Fruit fly (Drosophila melanogaster) whole organism, prepupa: ENCODE measurements around the gene CG31548.

Experiments used
- Blimp-1 ChIP-seq: fragments of 200-800 bp; sonication (Bioruptor generic); optimal IDR thresholded peaks from 3 replicates; lab custom pipeline; 2017; ENCODE audit warnings: missing biosample characterization, missing genetic modification characterization, mild to moderate bottlenecking, moderate library complexity, missing genetic modification reagents
- CG10669 ChIP-seq: fragments of 200-800 bp; sonication (Bioruptor generic); optimal IDR thresholded peaks from 3 replicates; lab custom pipeline; 2018; ENCODE audit warnings: missing biosample characterization, mild to moderate bottlenecking, missing genetic modification characterization, moderate library complexity
- CG11294 ChIP-seq: fragments of 200-800 bp; sonication (Bioruptor generic); IDR thresholded peaks from 2 replicates; pipeline ENCODE4 v1.3.6; 2022; ENCODE audit warnings: missing biosample characterization, missing genetic modification characterization
- CG11762 ChIP-seq: fragments of 200-800 bp; sonication (Bioruptor generic); optimal IDR thresholded peaks from 3 replicates; lab custom pipeline; 2016; ENCODE audit warnings: missing biosample characterization, missing genetic modification characterization; ENCODE audit not compliant: insufficient read depth
- CG11902 ChIP-seq: fragments of 200-800 bp; sonication (Bioruptor generic); optimal IDR thresholded peaks from 3 replicates; lab custom pipeline; 2016; ENCODE audit warnings: missing biosample characterization, missing genetic modification characterization
- CG15336 ChIP-seq: fragments of 200-800 bp; sonication (Bioruptor generic); IDR thresholded peaks from 2 replicates; pipeline ENCODE4 v1.3.6; 2022; ENCODE audit warnings: missing biosample characterization, missing genetic modification characterization
- CG1621 ChIP-seq: fragments of 200-800 bp; sonication (Bioruptor generic); optimal IDR thresholded peaks from 3 replicates; lab custom pipeline; 2018; ENCODE audit warnings: missing biosample characterization, mild to moderate bottlenecking, missing genetic modification characterization
- CG3032 ChIP-seq: fragments of 200-800 bp; optimal IDR thresholded peaks from 2 replicates; lab custom pipeline; 2019; ENCODE audit warnings: missing biosample characterization, mild to moderate bottlenecking, missing genetic modification characterization, moderate library complexity
- CG31627 ChIP-seq: fragments of 200-800 bp; sonication (Bioruptor generic); optimal IDR thresholded peaks from 3 replicates; lab custom pipeline; 2016; ENCODE audit warnings: missing biosample characterization, missing genetic modification characterization
- CG32006 ChIP-seq: fragments of 200-800 bp; sonication (Bioruptor generic); optimal IDR thresholded peaks from 3 replicates; lab custom pipeline; 2017; ENCODE audit warnings: missing biosample characterization, mild to moderate bottlenecking, missing genetic modification characterization
- CG34406 ChIP-seq: fragments of 200-800 bp; sonication (Bioruptor generic); optimal IDR thresholded peaks from 3 replicates; lab custom pipeline; 2016; ENCODE audit warnings: missing biosample characterization, missing genetic modification characterization
- CG6276 ChIP-seq: fragments of 200-800 bp; sonication (Bioruptor generic); optimal IDR thresholded peaks from 2 replicates; lab custom pipeline; 2017; ENCODE audit warnings: missing biosample characterization, mild to moderate bottlenecking, missing genetic modification characterization
- CG6808 ChIP-seq: fragments of 200-800 bp; sonication (Bioruptor generic); optimal IDR thresholded peaks from 3 replicates; lab custom pipeline; 2017; ENCODE audit warnings: missing biosample characterization, missing genetic modification characterization, mild to moderate bottlenecking, moderate library complexity, missing genetic modification reagents
- CG8632 ChIP-seq: fragments of 200-800 bp; sonication (Bioruptor generic); optimal IDR thresholded peaks from 3 replicates; lab custom pipeline; 2016; ENCODE audit warnings: missing biosample characterization, missing genetic modification characterization
- Eip75B ChIP-seq: fragments of 200-800 bp; sonication (Bioruptor generic); optimal IDR thresholded peaks from 3 replicates; lab custom pipeline; 2016; ENCODE audit warnings: missing biosample characterization, missing genetic modification characterization
- Ets21C ChIP-seq: fragments of 200-800 bp; sonication (Bioruptor generic); optimal IDR thresholded peaks from 3 replicates; lab custom pipeline; 2016; ENCODE audit warnings: missing biosample characterization, missing genetic modification characterization
- Ets96B ChIP-seq: fragments of 200-800 bp; optimal IDR thresholded peaks from 2 replicates; lab custom pipeline; 2019; ENCODE audit warnings: missing biosample characterization, mild to moderate bottlenecking, missing genetic modification characterization, moderate library complexity
- Gug ChIP-seq: fragments of 200-800 bp; sonication (Bioruptor generic); IDR thresholded peaks from 2 replicates; pipeline ENCODE4 v1.3.6; 2022; ENCODE audit warnings: missing biosample characterization, missing genetic modification characterization
- Hr38 ChIP-seq: sonication (Bioruptor generic); optimal IDR thresholded peaks from 2 replicates; lab custom pipeline; 2016; ENCODE audit warnings: missing biosample characterization, missing genetic modification characterization
- Hr39 ChIP-seq: fragments of 200-800 bp; sonication (Bioruptor generic); optimal IDR thresholded peaks from 2 replicates; lab custom pipeline; 2016; ENCODE audit warnings: missing biosample characterization, missing genetic modification characterization
- Hr4 ChIP-seq: fragments of 200-800 bp; sonication (Bioruptor generic); optimal IDR thresholded peaks from 3 replicates; lab custom pipeline; 2016; ENCODE audit warnings: missing biosample characterization, missing genetic modification characterization
- Lpt ChIP-seq: fragments of 200-800 bp; sonication (Bioruptor generic); optimal IDR thresholded peaks from 3 replicates; lab custom pipeline; 2016; ENCODE audit warnings: missing biosample characterization, missing genetic modification characterization
- Met ChIP-seq: fragments of 200-800 bp; sonication (Bioruptor generic); optimal IDR thresholded peaks from 3 replicates; lab custom pipeline; 2016; ENCODE audit warnings: missing biosample characterization, missing genetic modification characterization
- OdsH ChIP-seq: fragments of 200-800 bp; sonication (Bioruptor generic); optimal IDR thresholded peaks from 3 replicates; lab custom pipeline; 2016; ENCODE audit warnings: missing biosample characterization, missing genetic modification characterization
- Smox ChIP-seq: fragments of 200-800 bp; sonication (Bioruptor generic); optimal IDR thresholded peaks from 3 replicates; lab custom pipeline; 2016; ENCODE audit warnings: missing biosample characterization, missing genetic modification characterization
- Sox102F ChIP-seq: fragments of 200-800 bp; sonication (Bioruptor generic); optimal IDR thresholded peaks from 2 replicates; lab custom pipeline; 2016; ENCODE audit warnings: missing biosample characterization, mild to moderate bottlenecking, missing genetic modification characterization
- Sox14 ChIP-seq: fragments of 200-800 bp; sonication (Bioruptor generic); optimal IDR thresholded peaks from 3 replicates; lab custom pipeline; 2016; ENCODE audit warnings: missing biosample characterization, missing genetic modification characterization
- Sox15 ChIP-seq: fragments of 200-800 bp; sonication (Bioruptor generic); optimal IDR thresholded peaks from 3 replicates; lab custom pipeline; 2016; ENCODE audit warnings: missing biosample characterization, missing genetic modification characterization
- achi ChIP-seq: fragments of 200-800 bp; sonication (Bioruptor generic); optimal IDR thresholded peaks from 3 replicates; lab custom pipeline; 2016; ENCODE audit warnings: missing biosample characterization, missing genetic modification characterization
- acj6 ChIP-seq: fragments of 200-800 bp; sonication (Bioruptor generic); optimal IDR thresholded peaks from 3 replicates; lab custom pipeline; 2016; ENCODE audit warnings: missing biosample characterization, missing genetic modification characterization
- cyc ChIP-seq: fragments of 200-800 bp; sonication (Bioruptor generic); optimal IDR thresholded peaks from 3 replicates; lab custom pipeline; 2016; ENCODE audit warnings: missing biosample characterization, missing genetic modification characterization
- dac ChIP-seq: fragments of 200-800 bp; sonication (Bioruptor generic); optimal IDR thresholded peaks from 2 replicates; lab custom pipeline; 2017; ENCODE audit warnings: missing biosample characterization, mild to moderate bottlenecking, missing genetic modification characterization
- dsx ChIP-seq: fragments of 200-800 bp; optimal IDR thresholded peaks from 3 replicates; lab custom pipeline; 2019; ENCODE audit warnings: missing biosample characterization, mild to moderate bottlenecking, missing genetic modification characterization, moderate library complexity; ENCODE audit not compliant: poor library complexity, severe bottlenecking
- eg ChIP-seq: fragments of 200-800 bp; sonication (Bioruptor generic); IDR thresholded peaks from 3 replicates; pipeline ENCODE4 v1.3.6; 2022; ENCODE audit warnings: missing biosample characterization, missing genetic modification characterization
- esn ChIP-seq: fragments of 200-800 bp; sonication (Bioruptor generic); optimal IDR thresholded peaks from 2 replicates; lab custom pipeline; 2016; ENCODE audit warnings: missing biosample characterization, mild to moderate bottlenecking, missing genetic modification characterization, moderate library complexity
- fd59A ChIP-seq: fragments of 200-800 bp; sonication (Bioruptor generic); optimal IDR thresholded peaks from 2 replicates; lab custom pipeline; 2017; ENCODE audit warnings: missing biosample characterization, mild to moderate bottlenecking, missing genetic modification characterization, missing genetic modification reagents
- fkh ChIP-seq: fragments of 200-800 bp; sonication (Bioruptor generic); optimal IDR thresholded peaks from 3 replicates; lab custom pipeline; 2017; ENCODE audit warnings: missing biosample characterization, mild to moderate bottlenecking, missing genetic modification characterization, moderate library complexity
- lz ChIP-seq: fragments of 200-800 bp; sonication (Bioruptor generic); optimal IDR thresholded peaks from 3 replicates; lab custom pipeline; 2016; ENCODE audit warnings: missing biosample characterization, missing genetic modification characterization
- pdm3 ChIP-seq: fragments of 200-800 bp; sonication (Bioruptor generic); optimal IDR thresholded peaks from 3 replicates; lab custom pipeline; 2016; ENCODE audit warnings: missing biosample characterization, missing genetic modification characterization
- salr ChIP-seq, 2 experiments: fragments of 200-800 bp; sonication (Bioruptor generic); optimal IDR thresholded peaks; 3 replicates each; lab custom pipeline; 2016 to 2018; ENCODE audit warnings: missing biosample characterization in 2 of 2, missing genetic modification characterization in 2 of 2, mild to moderate bottlenecking in 1 of 2
- spab ChIP-seq: fragments of 200-800 bp; sonication (Bioruptor generic); optimal IDR thresholded peaks from 2 replicates; lab custom pipeline; 2017; ENCODE audit warnings: missing biosample characterization, mild to moderate bottlenecking, missing genetic modification characterization, missing genetic modification reagents
- svp ChIP-seq: fragments of 200-800 bp; sonication (Bioruptor generic); peaks from one replicate; lab custom pipeline; 2016; ENCODE audit warnings: missing biosample characterization, missing genetic modification characterization

The CG31548 gene

DNA sequence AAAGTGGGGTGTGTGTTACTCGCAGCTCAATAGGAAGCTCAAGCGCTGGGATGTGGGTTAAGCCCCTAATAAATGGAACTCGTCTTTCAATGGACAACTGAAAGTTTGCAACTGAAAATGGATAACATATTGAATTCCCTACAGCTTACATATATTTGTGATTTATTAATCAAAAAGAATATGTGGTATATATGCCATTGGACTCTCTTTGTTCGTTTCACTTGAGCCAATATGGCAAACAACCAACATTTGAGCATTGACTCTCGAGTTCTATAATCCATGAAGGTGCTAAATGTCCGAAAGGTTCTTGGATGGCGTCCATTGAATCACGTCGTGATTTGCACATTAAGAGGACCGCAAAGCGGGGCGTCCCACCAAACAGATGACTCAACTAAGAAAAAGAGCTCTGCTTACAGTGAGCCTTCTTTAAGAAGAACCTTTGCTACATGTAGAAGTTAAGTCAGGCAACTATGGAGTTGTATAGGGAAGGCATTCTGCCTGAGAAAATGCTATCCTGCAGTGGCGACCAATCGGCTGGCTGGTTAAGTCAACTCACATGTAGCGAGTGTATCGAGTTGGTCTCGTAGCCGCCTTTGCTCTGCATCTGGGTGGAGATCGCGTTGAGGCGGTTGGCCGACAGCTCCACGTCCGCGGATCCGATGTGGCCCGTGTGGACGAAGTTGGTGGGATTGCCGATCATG lies 18.6 kb downstream of the CG31548 start (continued):
- TF ChIP-seq CG34406 (peak; percentile 18), Blimp-1 (GFP tag; lab: Kevin White, UChicago) (no peak), Lpt (GFP tag; lab: Kevin White, UChicago) (peak; percentile 34), CG3032 (tag; lab: Kevin White, UChicago) (peak; percentile 17), Sox102F (GFP tag; lab: Kevin White, UChicago) (no peak), dsx (peak; percentile 2), pdm3 (GFP tag; lab: Kevin White, UChicago) (peak; percentile 51), CG1621 (tag; lab: Kevin White, UChicago) (peak; percentile 19), CG8632 (GFP tag; lab: Kevin White, UChicago) (peak; percentile 23), Ets21C (GFP tag; lab: Kevin White, UChicago) (no peak), Hr4 (GFP tag; lab: Kevin White, UChicago) (peak; percentile 64), cyc (GFP tag; lab: Kevin White, UChicago) (peak; percentile 45), Sox15 (GFP tag; lab: Kevin White, UChicago) (peak; percentile 15), Gug (GFP tag; lab: Robert Waterston, UW) (no peak), Ets96B (tag; lab: Kevin White, UChicago) (peak; percentile 32), CG11294 (no peak), Smox (peak; percentile 8), CG6808 (GFP tag; lab: Kevin White, UChicago) (no peak), CG10669 (GFP tag; lab: Kevin White, UChicago) (peak; percentile 25), eg (GFP tag; lab: Robert Waterston, UW) (peak; percentile 55; the same call in 1 of the 3 replicates), esn (GFP tag; lab: Kevin White, UChicago) (peak; percentile 47), CG6276 (GFP tag; lab: Kevin White, UChicago) (peak; percentile 34), Hr38 (GFP tag; lab: Kevin White, UChicago) (no peak), CG11762 (GFP tag; lab: Kevin White, UChicago) (no peak), fd59A (GFP tag; lab: Kevin White, UChicago) (no peak)
- TF ChIP-seq, all 60 proteins: peak for 37

DNA sequence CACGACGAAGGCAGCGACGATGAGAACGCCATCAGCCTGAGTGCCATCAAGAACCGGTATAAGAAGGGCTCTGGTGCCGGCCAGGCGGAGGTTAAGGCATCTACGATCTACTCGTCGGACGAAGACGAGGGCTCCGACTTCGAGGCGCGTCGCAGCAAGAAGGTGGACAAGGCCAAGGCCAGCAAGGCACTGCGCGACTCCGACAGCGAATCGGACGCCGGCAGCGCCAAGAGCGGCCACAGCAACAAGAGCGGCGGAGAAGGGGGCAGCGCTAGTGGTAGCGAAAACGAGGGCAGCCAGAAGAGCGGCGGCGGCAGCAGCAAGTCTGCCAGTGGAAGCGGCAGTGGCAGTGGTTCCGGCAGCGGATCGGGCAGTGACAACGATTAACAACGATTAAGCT lies 21.2 kb downstream of the CG31548 start:
- no peak for TF ChIP-seq CG31627 (GFP tag; lab: Kevin White, UChicago)

DNA sequence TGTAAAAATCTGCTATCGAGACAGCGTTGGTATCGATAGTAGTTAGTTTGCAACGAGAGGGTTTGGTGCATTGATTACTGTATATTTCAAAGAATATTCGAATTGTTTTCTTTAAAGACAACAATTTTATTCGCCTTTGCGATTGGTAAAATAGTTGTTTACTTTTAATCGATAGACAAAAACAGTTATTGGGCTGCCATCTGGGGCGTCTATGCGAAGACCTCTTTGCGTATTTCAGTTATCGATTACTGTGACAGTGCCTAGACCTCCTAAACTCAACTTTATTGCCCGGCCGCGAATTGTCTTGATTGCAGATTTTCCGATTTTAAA lies 23.6 kb downstream of the CG31548 start, which contains the start of gene Atu:
TSS of gene Atu (plus strand) at position 245 of the 330 bp plus-strand sequence.
- TF ChIP-seq Gug (GFP tag; lab: Robert Waterston, UW) (no peak), Sox14 (GFP tag; lab: Kevin White, UChicago) (peak; percentile 55), Hr39 (GFP tag; lab: Kevin White, UChicago) (peak; percentile 23), dac (GFP tag; lab: Kevin White, UChicago) (no peak), Met (GFP tag; lab: Kevin White, UChicago) (peak; percentile 17), achi (GFP tag; lab: Kevin White, UChicago) (peak; percentile 11), esn (GFP tag; lab: Kevin White, UChicago) (peak; percentile 46), CG32006 (GFP tag; lab: Kevin White, UChicago) (no peak), OdsH (GFP tag; lab: Kevin White, UChicago) (no peak), cyc (GFP tag; lab: Kevin White, UChicago) (peak; percentile 6), salr (GFP tag; optimal IDR thresholded peaks at IDR 0.05; lab: Kevin White, UChicago) (no peak), acj6 (no peak), Ets96B (tag; lab: Kevin White, UChicago) (no peak), Eip75B (GFP tag; lab: Kevin White, UChicago) (peak; percentile 26), dsx (no peak), lz (GFP tag; lab: Kevin White, UChicago) (peak; percentile 29), CG15336 (GFP tag; lab: Robert Waterston, UW) (no peak), fkh (GFP tag; lab: Kevin White, UChicago) (peak; percentile 86), spab (GFP tag; lab: Kevin White, UChicago) (no peak), CG31627 (GFP tag; lab: Kevin White, UChicago) (peak; percentile 32), CG11902 (GFP tag; lab: Kevin White, UChicago) (no peak), svp (GFP tag; lab: Kevin White, UChicago) (peak; percentile 65)
